Worm (Caenorhabditis elegans) whole organism, mixed stage, embryonic: Measurements from ENCODE around the gene hpl-2.

Experiments
- blmp-1 ChIP-seq: fragments of 150-350 bp; optimal IDR thresholded peaks from 2 replicates; lab custom pipeline; 2014; ENCODE audit warnings: missing biosample characterization, missing genetic modification characterization
- elt-3 ChIP-seq: fragments of 150-350 bp; optimal IDR thresholded peaks from 2 replicates; lab custom pipeline; 2014; ENCODE audit warnings: missing biosample characterization, missing genetic modification characterization
- lsy-2 ChIP-seq: fragments of 150-350 bp; optimal IDR thresholded peaks from 2 replicates; lab custom pipeline; 2014; ENCODE audit warnings: missing biosample characterization, missing genetic modification characterization
- nhr-12 ChIP-seq: fragments of 150-350 bp; optimal IDR thresholded peaks from 2 replicates; lab custom pipeline; 2014; ENCODE audit warnings: missing biosample characterization, missing genetic modification characterization
- pha-4 ChIP-seq: fragments of 150-350 bp; optimal IDR thresholded peaks from 2 replicates; lab custom pipeline; 2018; ENCODE audit warnings: missing biosample characterization, missing genetic modification reagents, missing genetic modification characterization
- snpc-4 ChIP-seq: fragments of 150-350 bp; optimal IDR thresholded peaks from 2 replicates; lab custom pipeline; 2014; ENCODE audit warnings: missing biosample characterization, missing genetic modification characterization
- unc-62 ChIP-seq: fragments of 150-350 bp; optimal IDR thresholded peaks from 2 replicates; lab custom pipeline; 2014; ENCODE audit warnings: missing biosample characterization, missing genetic modification reagents, missing genetic modification characterization

DNA sequence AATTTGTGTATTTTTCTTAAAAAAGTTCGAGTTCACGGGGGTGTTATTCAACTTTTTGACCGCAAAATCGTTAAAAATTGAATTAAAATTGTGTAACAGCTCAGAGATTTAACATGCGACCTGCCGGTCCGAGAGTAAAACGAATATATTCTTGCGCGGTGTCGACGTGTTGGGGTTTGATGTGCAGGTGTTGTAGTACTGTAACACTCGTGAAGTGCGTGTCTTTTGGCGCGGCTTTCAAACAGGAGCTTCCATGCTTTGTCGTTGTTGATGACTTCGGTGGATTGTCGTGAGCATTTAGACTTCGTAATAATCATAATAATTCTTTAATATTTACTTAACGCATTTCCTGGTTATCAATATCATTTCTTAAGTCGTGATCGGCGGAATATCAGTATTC lies 24.8 kb downstream of the hpl-2 start, which contains the start of gene tat-3:
- no peak for TF ChIP-seq snpc-4 (tag; lab: Kevin White, UChicago)
- no peak for TF ChIP-seq nhr-12 (tag; lab: Kevin White, UChicago)
- no peak for TF ChIP-seq blmp-1
- no peak for TF ChIP-seq lsy-2
- TF ChIP-seq elt-3 (tag; lab: Kevin White, UChicago) = no peak
- no peak for TF ChIP-seq unc-62 (GFP tag; lab: Kevin White, UChicago)
- TF ChIP-seq pha-4 (tag; lab: Kevin White, UChicago) = no peak
